Worm (Caenorhabditis elegans) whole organism, young adult: ENCODE measurements around the gene F58F12.4.
A peak's percentile ranks its signal among the peaks of the same experiment; 100 is the strongest.

Experiments
- B0035.1 ChIP-seq: sonication (generic microtip); optimal IDR thresholded peaks from 2 replicates; lab custom pipeline; 2016; ENCODE audit warnings: missing genetic modification characterization, mild to moderate bottlenecking, missing compliant biosample characterization, missing genotype, missing genetic modification reagents
- F39B2.1 ChIP-seq: fragments of 200-800 bp; sonication (Bioruptor generic); IDR thresholded peaks from 2 replicates; pipeline ENCODE4 v1.3.6; 2022; ENCODE audit warnings: missing genetic modification reagents, missing genetic modification characterization, missing compliant biosample characterization
- bed-2 ChIP-seq: fragments of 200-800 bp; sonication (Bioruptor generic); IDR thresholded peaks from 2 replicates; pipeline ENCODE4 v1.3.6; 2022; ENCODE audit warnings: missing genetic modification reagents, missing genetic modification characterization, missing compliant biosample characterization
- hmg-1.2 ChIP-seq: fragments of 200-800 bp; sonication (Bioruptor generic); IDR thresholded peaks from 2 replicates; pipeline ENCODE4 v1.3.6; 2022; ENCODE audit warnings: missing genetic modification reagents, missing genetic modification characterization, missing compliant biosample characterization
- mxl-1 ChIP-seq: sonication (generic microtip); optimal IDR thresholded peaks from 2 replicates; lab custom pipeline; 2016; ENCODE audit warnings: missing genetic modification characterization, missing compliant biosample characterization
- zim-3 ChIP-seq: sonication (generic microtip); optimal IDR thresholded peaks from 2 replicates; lab custom pipeline; 2017; ENCODE audit warnings: mild to moderate bottlenecking, missing genetic modification characterization, moderate library complexity, missing compliant biosample characterization

DNA sequence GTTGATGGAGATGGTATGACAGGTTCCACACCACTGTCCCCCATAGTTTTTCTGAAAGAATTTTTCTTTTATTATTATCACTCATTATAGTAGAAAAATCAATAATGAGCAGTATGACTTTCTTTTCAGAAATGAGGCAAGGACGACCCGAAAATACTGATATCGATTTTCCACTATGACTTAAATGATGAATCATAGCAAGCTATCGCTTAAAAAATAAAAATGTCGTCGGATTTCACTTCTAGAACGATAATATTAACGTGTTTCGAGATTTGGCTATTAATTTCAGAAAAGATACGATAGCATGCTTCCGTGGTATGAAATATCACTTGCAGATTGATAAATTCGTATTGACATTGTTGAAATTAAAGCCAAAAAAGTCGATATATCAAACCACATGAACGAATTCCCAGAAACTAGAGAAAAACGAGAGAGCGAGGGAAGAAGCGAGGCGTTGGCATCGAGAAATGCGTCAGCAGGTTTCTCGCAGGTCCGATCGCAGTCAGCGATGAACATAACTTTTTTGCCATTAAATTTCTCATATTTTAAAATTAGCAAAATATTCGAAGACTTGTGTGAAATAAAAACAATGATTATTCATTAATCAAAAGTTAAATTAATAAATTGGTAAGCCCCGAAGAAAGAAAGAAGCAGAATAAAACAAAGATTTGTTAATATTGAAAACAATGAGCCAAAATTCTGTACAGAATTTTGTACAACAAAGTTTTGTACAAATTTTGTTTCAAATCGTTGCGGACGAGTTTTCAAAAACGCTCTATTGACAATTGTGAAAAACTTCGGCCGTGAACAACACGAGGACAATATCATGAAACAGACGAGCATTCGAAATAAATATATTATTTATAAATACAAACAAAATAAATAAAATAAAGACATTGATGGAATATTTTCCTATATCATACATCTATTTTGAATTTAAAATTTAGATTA, 30.9 kb upstream of the F58F12.4 start, which contains the start of gene C32D5.11:
- TF ChIP-seq mxl-1 (no peak), F39B2.1 (GFP tag; lab: Robert Waterston, UW) (no peak), hmg-1.2 (GFP tag; lab: Robert Waterston, UW) (peak; percentile 69), zim-3 (no peak), B0035.1 (tag; lab: Kevin White, UChicago) (no peak), bed-2 (no peak)
